Worm (Caenorhabditis elegans) whole organism, dauer: ENCODE results near the gene aex-3.

Experiments
- unc-62 ChIP-seq: sonication (generic microtip); optimal IDR thresholded peaks from 2 replicates; lab custom pipeline; 2017; ENCODE audit warnings: missing biosample characterization, missing genetic modification reagents, missing genetic modification characterization

aex-3 gene

DNA sequence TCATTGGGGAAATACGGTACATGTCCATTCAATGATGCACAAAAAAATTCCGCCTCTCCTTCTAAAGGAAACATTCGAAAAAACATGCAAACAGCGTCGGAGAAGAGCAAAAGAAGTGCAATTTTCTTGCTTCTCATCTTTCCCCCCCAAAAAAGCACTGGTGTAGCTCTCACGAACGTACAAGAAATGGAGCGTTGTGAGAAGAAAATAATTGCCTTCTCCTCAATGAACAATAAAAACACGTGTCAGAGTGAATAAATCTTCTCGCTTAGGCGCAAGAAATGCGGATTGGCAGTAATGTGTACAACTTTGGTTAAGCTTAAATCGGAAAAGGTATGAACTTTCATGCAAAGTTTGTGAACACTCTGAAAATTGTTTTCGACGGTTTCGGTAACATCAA, 11.2 kb downstream of the aex-3 start:
- no peak for TF ChIP-seq unc-62 (GFP tag; lab: Kevin White, UChicago)

DNA sequence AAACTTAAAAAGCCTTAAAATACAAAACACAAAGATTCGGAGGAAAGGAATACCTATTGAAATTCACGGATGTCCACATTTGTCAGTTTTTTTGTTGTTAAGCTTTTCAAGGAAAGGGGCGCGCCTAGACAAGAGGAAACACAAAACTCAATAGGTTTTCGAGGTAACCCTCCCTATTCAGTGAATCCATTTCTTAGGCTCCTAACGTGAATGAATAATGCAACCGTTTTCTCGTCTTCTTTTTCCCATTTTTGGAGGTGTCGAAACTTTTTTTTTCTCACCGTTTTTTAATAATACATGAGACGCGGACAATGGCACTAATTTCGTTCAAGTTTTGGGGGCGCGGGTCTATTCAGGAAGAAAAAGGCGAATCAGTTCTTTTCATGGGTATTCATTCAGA, 22.5 kb downstream of the aex-3 start:
- no peak for TF ChIP-seq unc-62 (GFP tag; lab: Kevin White, UChicago)

ce11 chrX:735572-735971, 24.0 kb downstream of the aex-3 start, which contains the start of gene npr-19:
Gene npr-19 (minus strand): TSS chrX:735672.
- no peak for TF ChIP-seq unc-62 (GFP tag; lab: Kevin White, UChicago)

DNA sequence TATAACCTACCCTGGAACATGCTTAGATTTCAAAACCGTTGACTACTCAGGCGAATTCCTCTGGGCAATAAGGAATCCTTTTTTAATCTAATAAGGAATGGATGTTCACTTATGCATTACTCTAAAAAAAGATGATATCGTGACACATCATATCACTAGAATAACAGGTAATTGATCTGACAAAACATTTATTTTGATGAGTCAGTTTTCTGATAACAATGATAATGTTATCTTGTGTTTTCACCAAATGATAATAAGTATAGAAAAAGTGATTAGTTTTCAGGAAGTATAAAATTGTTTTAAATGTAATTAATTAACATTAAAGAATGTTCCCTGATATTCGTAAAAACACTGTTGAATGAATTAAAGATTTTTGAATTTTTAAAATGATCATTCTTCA, 30.5 kb downstream of the aex-3 start:
- no peak for TF ChIP-seq unc-62 (GFP tag; lab: Kevin White, UChicago)

- no peak for TF ChIP-seq unc-62 (GFP tag; lab: Kevin White, UChicago)
Measured at ce11 chrX:727737-728136, 31.8 kb downstream of the aex-3 start.

DNA sequence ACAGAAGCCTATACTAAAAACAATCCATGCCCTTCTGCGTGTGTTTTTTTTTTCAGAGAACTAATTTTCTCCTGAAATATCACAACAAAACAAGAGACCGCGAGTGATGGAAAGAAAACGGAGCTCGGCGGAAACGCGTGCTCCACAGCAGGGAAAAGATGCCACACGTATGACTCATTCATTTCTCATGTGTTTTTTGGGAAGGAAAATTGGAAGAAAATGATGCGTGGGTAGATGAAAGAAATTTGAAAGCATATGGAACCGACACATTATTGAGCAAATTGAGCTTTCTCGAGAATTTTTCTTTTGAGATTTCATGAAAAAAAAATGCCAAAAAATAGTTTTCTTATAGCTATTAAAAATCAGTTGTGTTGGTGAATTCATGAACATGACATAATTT, 33.2 kb downstream of the aex-3 start:
- no peak for TF ChIP-seq unc-62 (GFP tag; lab: Kevin White, UChicago)

DNA sequence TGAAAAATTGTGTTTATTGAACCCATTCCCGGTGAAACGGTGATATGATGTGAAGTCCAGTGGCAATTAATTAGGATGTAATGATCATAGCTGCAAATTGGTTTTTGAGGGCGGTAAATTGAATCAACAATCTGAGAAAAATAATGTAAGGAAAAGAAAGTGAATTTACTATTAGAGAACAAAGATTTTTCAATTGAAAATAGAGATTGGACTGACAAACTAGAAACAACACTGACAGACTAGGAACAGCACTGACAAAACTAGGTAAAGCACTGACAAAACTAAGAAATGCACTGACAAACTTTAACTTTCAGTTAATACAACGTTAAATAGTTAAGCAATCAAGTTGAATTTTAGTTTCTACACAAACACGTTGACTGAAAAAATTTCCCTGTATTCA, 33.7 kb downstream of the aex-3 start, which contains the start of gene sli-1:
TSS of gene sli-1 (minus strand) at position 101 of the 400 bp plus-strand sequence.
- TF ChIP-seq unc-62 (GFP tag; lab: Kevin White, UChicago) = no peak

ce11 chrX:714398-714797, 45.1 kb downstream of the aex-3 start, which contains the start of gene irk-2:
Gene irk-2 (minus strand): TSS chrX:714498.
- no peak for TF ChIP-seq unc-62 (GFP tag; lab: Kevin White, UChicago)

DNA sequence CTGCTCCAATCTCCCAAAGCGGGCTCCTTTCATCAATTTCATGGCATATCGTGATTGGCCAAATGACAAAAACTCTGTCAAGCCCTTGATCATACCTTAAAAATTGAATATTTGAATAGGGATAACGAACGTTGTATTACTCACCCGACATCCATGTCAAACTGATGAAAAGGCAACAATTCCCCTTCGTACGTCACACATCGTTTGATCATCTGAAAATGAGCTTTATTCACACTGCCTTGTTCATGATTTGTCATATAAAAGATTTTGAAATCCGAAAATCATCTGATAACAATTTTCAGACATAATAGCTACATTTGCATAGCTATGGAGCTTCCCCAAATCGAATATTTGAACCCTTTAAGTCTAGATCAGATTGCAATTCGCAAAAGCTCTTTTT, 53.0 kb downstream of the aex-3 start, which contains the start of gene M02A10.1:
TSS of gene M02A10.1 (plus strand) at position 301 of the 400 bp plus-strand sequence.
- no peak for TF ChIP-seq unc-62 (GFP tag; lab: Kevin White, UChicago)
